Fruit fly (Drosophila melanogaster): ENCODE measurements around the gene fng.

Gene fng

dm6 chr3L:20950136-20950499 lies 806 bp upstream of the fng start (continued):
- no peak for TF ChIP-seq da (GFP tag; optimal IDR thresholded peaks at IDR 0.05)
- no peak for TF ChIP-seq ara (GFP tag; IDR thresholded peaks at IDR 0.05)
- TF ChIP-seq Poxn (GFP tag; IDR thresholded peaks at IDR 0.05): no peak
- peak in 1 of 2 experiments; percentile 91 for TF ChIP-seq eve (GFP tag; optimal IDR thresholded peaks at IDR 0.05)
- peak; percentile 42; the same call in 1 of the 2 replicates for TF ChIP-seq lmd (GFP tag; IDR thresholded peaks at IDR 0.05)
- no peak for TF ChIP-seq C15 (GFP tag; IDR thresholded peaks at IDR 0.05)
- TF ChIP-seq CG1792 (GFP tag; optimal IDR thresholded peaks at IDR 0.05): peak; percentile 29
- TF ChIP-seq Sox102F (GFP tag; optimal IDR thresholded peaks at IDR 0.05): peak; percentile 79
- TF ChIP-seq CG3847 (GFP tag; IDR thresholded peaks at IDR 0.05): peak; percentile 15; the same call in 1 of the 2 replicates
- TF ChIP-seq Awh (GFP tag; IDR thresholded peaks at IDR 0.05): peak; percentile 65
- TF ChIP-seq CG9797 (GFP tag; optimal IDR thresholded peaks at IDR 0.05): no peak
- TF ChIP-seq fd96Cb (tag; optimal IDR thresholded peaks at IDR 0.05): peak; percentile 74
- TF ChIP-seq CG10274 (GFP tag; optimal IDR thresholded peaks at IDR 0.05): no peak
- TF ChIP-seq CG6254 (GFP tag; optimal IDR thresholded peaks at IDR 0.05): peak; percentile 77
- TF ChIP-seq CG4707 (GFP tag; optimal IDR thresholded peaks at IDR 0.05): peak; percentile 0
- TF ChIP-seq row (GFP tag; IDR thresholded peaks at IDR 0.05): peak; percentile 70
- TF ChIP-seq CG16779 (GFP tag; IDR thresholded peaks at IDR 0.05): no peak
- peak; percentile 85 for TF ChIP-seq dmrt99B (tag; optimal IDR thresholded peaks at IDR 0.05)
- TF ChIP-seq CG12659 (GFP tag; optimal IDR thresholded peaks at IDR 0.05): peak; percentile 31
- TF ChIP-seq CG10979 (tag; optimal IDR thresholded peaks at IDR 0.05): peak; percentile 88
- no peak for TF ChIP-seq gsb (GFP tag; IDR thresholded peaks at IDR 0.05)
- TF ChIP-seq lilli (GFP tag; optimal IDR thresholded peaks at IDR 0.05): peak; percentile 21
- no peak for TF ChIP-seq MESR4 (GFP tag; optimal IDR thresholded peaks at IDR 0.05)
- peak; percentile 62 for TF ChIP-seq Xbp1 (GFP tag; optimal IDR thresholded peaks at IDR 0.05)
- TF ChIP-seq CG2875 (GFP tag; optimal IDR thresholded peaks at IDR 0.05): peak; percentile 58
- TF ChIP-seq unpg (GFP tag; optimal IDR thresholded peaks at IDR 0.05): peak; percentile 72
- TF ChIP-seq hbn (GFP tag; IDR thresholded peaks at IDR 0.05; ENCODE audit: partially characterized antibody): no peak
- TF ChIP-seq az2 (GFP tag; optimal IDR thresholded peaks at IDR 0.05): peak; percentile 77
- TF ChIP-seq Doc2 (GFP tag; IDR thresholded peaks at IDR 0.05): no peak
- TF ChIP-seq CG9437 (GFP tag; optimal IDR thresholded peaks at IDR 0.05): peak; percentile 57
- peak; percentile 4 for TF ChIP-seq Hmr (GFP tag; optimal IDR thresholded peaks at IDR 0.05)
- TF ChIP-seq mam (GFP tag; optimal IDR thresholded peaks at IDR 0.05): no peak
- TF ChIP-seq CG18599 (GFP tag; optimal IDR thresholded peaks at IDR 0.05): peak; percentile 27
- no peak for TF ChIP-seq grn (GFP tag; optimal IDR thresholded peaks at IDR 0.05)
- TF ChIP-seq luna (GFP tag; optimal IDR thresholded peaks at IDR 0.05): no peak
- peak; percentile 0 for TF ChIP-seq CG12942 (GFP tag; optimal IDR thresholded peaks at IDR 0.05)
- TF ChIP-seq Ptx1 (GFP tag; IDR thresholded peaks at IDR 0.05): peak; percentile 56; the same call in 1 of the 2 replicates
- no peak for TF ChIP-seq pfk (GFP tag; optimal IDR thresholded peaks at IDR 0.05)
- peak; percentile 25 for TF ChIP-seq Mad (GFP tag; optimal IDR thresholded peaks at IDR 0.05)
- TF ChIP-seq BtbVII (GFP tag; optimal IDR thresholded peaks at IDR 0.05): no peak
- peak; percentile 74 for TF ChIP-seq CG12391 (tag; optimal IDR thresholded peaks at IDR 0.05)
- no peak for TF ChIP-seq CTCF (GFP tag; optimal IDR thresholded peaks at IDR 0.05)
- TF ChIP-seq CG11723 (GFP tag; optimal IDR thresholded peaks at IDR 0.05): peak; percentile 36
- TF ChIP-seq HLH54F (GFP tag; optimal IDR thresholded peaks at IDR 0.05): no peak
- TF ChIP-seq jing (GFP tag; optimal IDR thresholded peaks at IDR 0.05): peak; percentile 16
- no peak for TF ChIP-seq CG9932 (GFP tag; IDR thresholded peaks at IDR 0.05)
- TF ChIP-seq ap (GFP tag; IDR thresholded peaks at IDR 0.05): 0 out of 2 replicates have a peak, but pooled peaks have one; percentile 26
- peak; percentile 64; the same call in 1 of the 2 replicates for TF ChIP-seq vvl (GFP tag; IDR thresholded peaks at IDR 0.05)
- TF ChIP-seq Stat92E (GFP tag; optimal IDR thresholded peaks at IDR 0.05): no peak
- TF ChIP-seq CG7556 (GFP tag; optimal IDR thresholded peaks at IDR 0.05): peak; percentile 59
- peak; percentile 59; the same call in 1 of the 2 replicates for TF ChIP-seq sisA (GFP tag; IDR thresholded peaks at IDR 0.05)
- peak; percentile 63 for TF ChIP-seq CG2202 (tag; optimal IDR thresholded peaks at IDR 0.05)

All from whole organism, embryonic.